Worm (Caenorhabditis elegans): Measurements from ENCODE around the gene F56B3.6.

ce11 chrIV:740674-741073, 47.2 kb upstream of the F56B3.6 start:
- TF ChIP-seq F13H6.1 (tag; optimal IDR thresholded peaks at IDR 0.05) = peak; percentile 56
- peak; percentile 13 for TF ChIP-seq sma-9 (GFP tag; optimal IDR thresholded peaks at IDR 0.05)
- no peak for TF ChIP-seq sma-9 (tag; optimal IDR thresholded peaks at IDR 0.05)
- no peak for TF ChIP-seq zag-1 (tag; optimal IDR thresholded peaks at IDR 0.05)
- TF ChIP-seq fos-1 (tag; optimal IDR thresholded peaks at IDR 0.05) = no peak
- no peak for TF ChIP-seq skn-1 (tag; optimal IDR thresholded peaks at IDR 0.05)
- no peak for TF ChIP-seq ZK546.5 (tag; optimal IDR thresholded peaks at IDR 0.05)
- TF ChIP-seq egl-27 (tag; optimal IDR thresholded peaks at IDR 0.05) = no peak
- no peak for TF ChIP-seq unc-62 (GFP tag; optimal IDR thresholded peaks at IDR 0.05)
- no peak for TF ChIP-seq ama-1 (optimal IDR thresholded peaks at IDR 0.05)
